Worm (Caenorhabditis elegans) whole organism, midembryonic: ENCODE measurements around the gene T03E6.9.

Source experiments
- T22C8.4 ChIP-seq: fragments of 200-800 bp; sonication (Bioruptor generic); IDR thresholded peaks from 2 replicates; pipeline ENCODE4 v1.3.6; 2022; ENCODE audit warnings: missing genetic modification characterization, missing compliant biosample characterization
- flt-1 ChIP-seq: fragments of 200-800 bp; sonication (Bioruptor generic); IDR thresholded peaks from 2 replicates; pipeline ENCODE4 v1.3.6; 2022; ENCODE audit warnings: missing genetic modification characterization, missing compliant biosample characterization
- klf-2 ChIP-seq: fragments of 200-800 bp; sonication (Bioruptor generic); conservative IDR thresholded peaks from 2 replicates; pipeline ENCODE4 v1.3.6; 2022; ENCODE audit warnings: missing genetic modification reagents, missing genetic modification characterization, missing compliant biosample characterization
- med-1 ChIP-seq: sonication (generic microtip); optimal IDR thresholded peaks from 2 replicates; lab custom pipeline; 2017; ENCODE audit warnings: missing genetic modification characterization, mild to moderate bottlenecking, missing compliant biosample characterization, antibody characterized with exemption, missing genetic modification reagents; ENCODE audit not compliant: insufficient read depth
- ref-1 ChIP-seq: fragments of 200-800 bp; sonication (Bioruptor generic); conservative IDR thresholded peaks from 2 replicates; pipeline ENCODE4 v1.3.6; 2022; ENCODE audit warnings: missing genetic modification reagents, missing genetic modification characterization, missing compliant biosample characterization
- ztf-23 ChIP-seq: fragments of 200-800 bp; sonication (Bioruptor generic); IDR thresholded peaks from 2 replicates; pipeline ENCODE4 v1.3.6; 2022; ENCODE audit warnings: missing genetic modification reagents, missing genetic modification characterization, missing compliant biosample characterization
- ztf-29 ChIP-seq: fragments of 200-800 bp; sonication (Bioruptor generic); IDR thresholded peaks from 2 replicates; pipeline ENCODE4 v1.3.6; 2022; ENCODE audit warnings: missing genetic modification reagents, missing genetic modification characterization, missing compliant biosample characterization

DNA sequence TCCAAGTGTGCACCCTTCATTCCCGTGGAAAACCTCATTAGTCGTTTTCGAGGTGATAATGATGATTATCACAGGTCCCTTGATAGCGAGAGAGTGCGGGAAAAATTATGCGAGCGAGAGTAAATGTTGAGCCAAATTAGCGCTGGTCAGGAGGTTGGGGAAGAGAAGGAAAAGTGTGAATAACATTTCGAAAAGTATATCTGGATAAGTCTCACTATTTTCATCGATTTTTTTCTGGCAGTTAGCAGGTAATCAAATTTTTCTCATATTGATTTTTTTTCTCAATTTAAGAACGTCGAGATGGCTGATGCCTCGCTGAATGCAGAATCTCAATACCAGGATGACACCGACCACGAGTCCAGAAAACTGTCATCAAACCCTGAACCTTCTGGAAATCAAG is 28.5 kb upstream of the T03E6.9 start, which contains the start of gene W06G6.2:
- TF ChIP-seq ztf-29 (GFP tag; lab: Robert Waterston, UW) (no peak), ztf-23 (GFP tag; lab: Robert Waterston, UW) (no peak), ref-1 (no peak), klf-2 (no peak), med-1 (GFP tag; lab: Kevin White, UChicago) (no peak), T22C8.4 (no peak), flt-1 (GFP tag; lab: Robert Waterston, UW) (no peak)
